Worm (Caenorhabditis elegans) whole organism, L4 larva: ENCODE data around the gene cox-10.

Experiments used
- D1046.2 ChIP-seq: fragments of 200-800 bp; sonication (Bioruptor generic); IDR thresholded peaks from 2 replicates; pipeline ENCODE4 v1.3.6; 2022; ENCODE audit warnings: missing genetic modification characterization, missing compliant biosample characterization
- F37D6.2 ChIP-seq: sonication (generic microtip); optimal IDR thresholded peaks from 2 replicates; lab custom pipeline; 2016; ENCODE audit warnings: mild to moderate bottlenecking, missing genetic modification characterization, missing compliant biosample characterization
- R02D3.7 ChIP-seq: fragments of 150-350 bp; sonication (generic microtip); optimal IDR thresholded peaks from 3 replicates; lab custom pipeline; 2014; ENCODE audit warnings: missing biosample characterization, missing genetic modification characterization
- T26A8.4 ChIP-seq: fragments of 200-800 bp; sonication (Bioruptor generic); IDR thresholded peaks from 2 replicates; pipeline ENCODE4 v1.3.6; 2022; ENCODE audit warnings: missing genetic modification characterization, missing compliant biosample characterization
- Y48G9A.11 ChIP-seq: fragments of 200-800 bp; sonication (Bioruptor generic); IDR thresholded peaks from 2 replicates; pipeline ENCODE4 v1.3.6; 2022; ENCODE audit warnings: missing genetic modification reagents, missing genetic modification characterization, missing compliant biosample characterization
- Y5F2A.4 ChIP-seq: fragments of 200-800 bp; sonication (Bioruptor generic); optimal IDR thresholded peaks from 2 replicates; lab custom pipeline; 2018; ENCODE audit warnings: mild to moderate bottlenecking, missing genetic modification characterization, missing compliant biosample characterization
- Y75B8A.6 ChIP-seq: fragments of 200-800 bp; sonication (Bioruptor generic); IDR thresholded peaks from 2 replicates; pipeline ENCODE4 v1.3.6; 2022; ENCODE audit warnings: missing genetic modification reagents, missing genetic modification characterization, missing compliant biosample characterization
- ZK546.5 ChIP-seq, 2 experiments: sonication (generic microtip); optimal IDR thresholded peaks; 2 replicates each; lab custom pipeline; 2017; ENCODE audit warnings: missing biosample characterization in 2 of 2, missing genetic modification characterization in 2 of 2
- aha-1 ChIP-seq: fragments of 150-350 bp; peaks from one replicate; lab custom pipeline; 2014; ENCODE audit warnings: missing biosample characterization, missing genetic modification characterization
- ama-1 ChIP-seq: fragments of 150-350 bp; optimal IDR thresholded peaks from 2 replicates; lab custom pipeline; 2014; ENCODE audit warnings: inconsistent platforms, mixed read lengths
- ceh-32 ChIP-seq: sonication (generic microtip); optimal IDR thresholded peaks from 2 replicates; lab custom pipeline; 2016; ENCODE audit warnings: mild to moderate bottlenecking, missing genetic modification characterization, missing compliant biosample characterization; ENCODE audit not compliant: poor library complexity
- ceh-44 ChIP-seq: fragments of 200-800 bp; sonication (Bioruptor generic); IDR thresholded peaks from 2 replicates; pipeline ENCODE4 v1.3.6; 2022; ENCODE audit warnings: missing genetic modification reagents, missing genetic modification characterization, missing compliant biosample characterization
- daf-12 ChIP-seq: fragments of 150-350 bp; optimal IDR thresholded peaks from 2 replicates; lab custom pipeline; 2014; ENCODE audit warnings: missing biosample characterization, missing genetic modification reagents, missing genetic modification characterization
- daf-8 ChIP-seq: fragments of 200-800 bp; sonication (Bioruptor generic); IDR thresholded peaks from 2 replicates; pipeline ENCODE4 v1.3.6; 2022; ENCODE audit warnings: missing genetic modification characterization, missing compliant biosample characterization
- dmd-6 ChIP-seq: fragments of 200-800 bp; sonication (Bioruptor generic); IDR thresholded peaks from 2 replicates; pipeline ENCODE4 v1.3.6; 2022; ENCODE audit warnings: missing genetic modification reagents, missing genetic modification characterization, missing compliant biosample characterization
- fkh-10 ChIP-seq: fragments of 150-350 bp; optimal IDR thresholded peaks from 2 replicates; lab custom pipeline; 2014; ENCODE audit warnings: missing biosample characterization, missing genetic modification reagents, missing genetic modification characterization
- gei-8 ChIP-seq: fragments of 200-800 bp; sonication (Bioruptor generic); optimal IDR thresholded peaks from 2 replicates; lab custom pipeline; 2018; ENCODE audit warnings: mild to moderate bottlenecking, missing genetic modification characterization, missing compliant biosample characterization
- hlh-11 ChIP-seq: fragments of 200-800 bp; sonication (Bioruptor generic); optimal IDR thresholded peaks from 2 replicates; lab custom pipeline; 2018; ENCODE audit warnings: mild to moderate bottlenecking, missing genetic modification characterization, missing compliant biosample characterization
- hlh-30 ChIP-seq: sonication (generic microtip); optimal IDR thresholded peaks from 2 replicates; lab custom pipeline; 2017; ENCODE audit warnings: antibody characterized with exemption, mild to moderate bottlenecking, missing genetic modification characterization, missing compliant biosample characterization; ENCODE audit not compliant: insufficient read depth
- hmg-1.1 ChIP-seq: fragments of 200-800 bp; sonication (Bioruptor generic); IDR thresholded peaks from 2 replicates; pipeline ENCODE4 v1.3.6; 2022; ENCODE audit warnings: missing genetic modification reagents, missing genetic modification characterization, missing compliant biosample characterization
- lin-13 ChIP-seq: fragments of 150-350 bp; optimal IDR thresholded peaks from 2 replicates; lab custom pipeline; 2014; ENCODE audit warnings: missing biosample characterization, missing genetic modification reagents, missing genetic modification characterization
- lin-15B ChIP-seq: fragments of 150-350 bp; sonication (generic microtip); optimal IDR thresholded peaks from 3 replicates; lab custom pipeline; 2014; ENCODE audit warnings: missing biosample characterization, missing genetic modification characterization
- lin-38 ChIP-seq: fragments of 200-800 bp; sonication (Bioruptor generic); IDR thresholded peaks from 2 replicates; pipeline ENCODE4 v1.3.6; 2022; ENCODE audit warnings: missing genetic modification reagents, missing genetic modification characterization, missing compliant biosample characterization
- lin-39 ChIP-seq: fragments of 150-350 bp; optimal IDR thresholded peaks from 2 replicates; lab custom pipeline; 2014; ENCODE audit warnings: missing biosample characterization, missing genetic modification reagents, missing genetic modification characterization
- madf-9 ChIP-seq: fragments of 200-800 bp; sonication (Bioruptor generic); conservative IDR thresholded peaks from 2 replicates; pipeline ENCODE4 v1.3.6; 2022; ENCODE audit warnings: missing genetic modification reagents, missing genetic modification characterization, missing compliant biosample characterization
- mdl-1 ChIP-seq, 2 experiments: fragments of 150-350 bp in 1 of 2; sonication (generic microtip) in 1 of 2; optimal IDR thresholded peaks; 2 replicates each; lab custom pipeline; 2014 to 2017; ENCODE audit warnings: missing biosample characterization in 2 of 2, missing genetic modification characterization in 2 of 2
- mes-2 ChIP-seq: sonication (generic microtip); optimal IDR thresholded peaks from 2 replicates; lab custom pipeline; 2016; ENCODE audit warnings: missing genotype, mild to moderate bottlenecking, missing genetic modification characterization, missing compliant biosample characterization; ENCODE audit not compliant: poor library complexity, severe bottlenecking
- mxl-2 ChIP-seq: fragments of 200-800 bp; sonication (Bioruptor generic); conservative IDR thresholded peaks from 2 replicates; pipeline ENCODE4 v1.3.6; 2022; ENCODE audit warnings: missing genetic modification reagents, missing genetic modification characterization, missing compliant biosample characterization
- nhr-237 ChIP-seq: sonication (generic microtip); optimal IDR thresholded peaks from 2 replicates; lab custom pipeline; 2017; ENCODE audit warnings: missing biosample characterization, missing genetic modification characterization
- nhr-41 ChIP-seq: fragments of 200-800 bp; sonication (Bioruptor generic); IDR thresholded peaks from 2 replicates; pipeline ENCODE4 v1.3.6; 2022; ENCODE audit warnings: missing genetic modification reagents, missing genetic modification characterization, missing compliant biosample characterization
- nhr-48 ChIP-seq: sonication (generic microtip); optimal IDR thresholded peaks from 2 replicates; lab custom pipeline; 2016; ENCODE audit warnings: mild to moderate bottlenecking, missing genetic modification characterization, missing compliant biosample characterization
- nhr-6 ChIP-seq: fragments of 150-350 bp; optimal IDR thresholded peaks from 2 replicates; lab custom pipeline; 2014; ENCODE audit warnings: missing biosample characterization, missing genetic modification characterization
- nhr-76 ChIP-seq: fragments of 150-350 bp; optimal IDR thresholded peaks from 2 replicates; lab custom pipeline; 2014; ENCODE audit warnings: missing biosample characterization, missing genetic modification characterization
- pha-4 ChIP-seq, 2 experiments: fragments of 150-350 bp in 1 of 2; fragments of 200-800 bp in 1 of 2; sonication (Bioruptor generic) in 1 of 2; IDR thresholded peaks in 1 of 2; optimal IDR thresholded peaks in 1 of 2; 2 replicates each; pipeline versions ENCODE4 v1.3.6 to Lab custom; 2014 to 2022; ENCODE audit warnings: missing genetic modification characterization in 2 of 2, missing genetic modification reagents in 2 of 2, missing biosample characterization in 1 of 2, missing compliant biosample characterization in 1 of 2
- php-3 ChIP-seq: fragments of 200-800 bp; sonication (Bioruptor generic); IDR thresholded peaks from 2 replicates; pipeline ENCODE4 v1.3.6; 2022; ENCODE audit warnings: missing genetic modification reagents, missing genetic modification characterization, missing compliant biosample characterization
- rbr-2 ChIP-seq: sonication (generic microtip); optimal IDR thresholded peaks from 2 replicates; lab custom pipeline; 2016; ENCODE audit warnings: missing genotype, missing genetic modification characterization, missing compliant biosample characterization
- sdz-12 ChIP-seq: fragments of 200-800 bp; sonication (Bioruptor generic); optimal IDR thresholded peaks from 2 replicates; lab custom pipeline; 2018; ENCODE audit warnings: mild to moderate bottlenecking, missing genetic modification characterization, missing compliant biosample characterization
- set-16 ChIP-seq: fragments of 200-800 bp; sonication (Bioruptor generic); IDR thresholded peaks from 2 replicates; pipeline ENCODE4 v1.3.6; 2022; ENCODE audit warnings: missing genetic modification reagents, missing genetic modification characterization, missing compliant biosample characterization
- snpc-1.2 ChIP-seq: fragments of 200-800 bp; sonication (Bioruptor generic); IDR thresholded peaks from 2 replicates; pipeline ENCODE4 v1.3.6; 2022; ENCODE audit warnings: missing genetic modification reagents, missing genetic modification characterization, missing compliant biosample characterization
- spr-1 ChIP-seq: sonication (generic microtip); optimal IDR thresholded peaks from 2 replicates; lab custom pipeline; 2016; ENCODE audit warnings: mild to moderate bottlenecking, missing genetic modification characterization, missing compliant biosample characterization
- spr-3 ChIP-seq: fragments of 200-800 bp; sonication (Bioruptor generic); optimal IDR thresholded peaks from 2 replicates; lab custom pipeline; 2018; ENCODE audit warnings: mild to moderate bottlenecking, missing genetic modification characterization, missing compliant biosample characterization
- tra-1 ChIP-seq: fragments of 200-800 bp; sonication (Bioruptor generic); IDR thresholded peaks from 2 replicates; pipeline ENCODE4 v1.3.6; 2022; ENCODE audit warnings: missing genetic modification reagents, missing genetic modification characterization, missing compliant biosample characterization
- zfp-3 ChIP-seq: fragments of 200-800 bp; sonication (Bioruptor generic); conservative IDR thresholded peaks from 2 replicates; pipeline ENCODE4 v1.3.6; 2022; ENCODE audit warnings: missing genetic modification reagents, missing genetic modification characterization, missing compliant biosample characterization
- zip-11 ChIP-seq: fragments of 200-800 bp; sonication (Bioruptor generic); IDR thresholded peaks from 2 replicates; pipeline ENCODE4 v1.3.6; 2022; ENCODE audit warnings: missing genetic modification characterization, missing compliant biosample characterization
- zip-2 ChIP-seq: fragments of 150-350 bp; optimal IDR thresholded peaks from 2 replicates; lab custom pipeline; 2014; ENCODE audit warnings: missing biosample characterization, missing genetic modification characterization

cox-10 gene

ce11 chrII:12665019-12665418 lies 14.7 kb upstream of the cox-10 start:
- TF ChIP-seq lin-15B: no peak
- no peak for TF ChIP-seq spr-1
- no peak for TF ChIP-seq hlh-11 (tag; lab: Kevin White, UChicago)
- no peak for TF ChIP-seq ZK546.5 (tag; optimal IDR thresholded peaks at IDR 0.05; lab: Kevin White, UChicago)
- TF ChIP-seq hmg-1.1: peak; percentile 63
- TF ChIP-seq F37D6.2 (tag; lab: Kevin White, UChicago): peak; percentile 30
- 0 out of 2 replicates have a peak, but pooled peaks have one; percentile 23 for TF ChIP-seq set-16 (GFP tag; lab: Robert Waterston, UW)
- TF ChIP-seq mdl-1 (tag; optimal IDR thresholded peaks at IDR 0.05; lab: Kevin White, UChicago): no peak
- 0 out of 2 replicates have a peak, but pooled peaks have one; percentile 5 for TF ChIP-seq D1046.2
- no peak for TF ChIP-seq Y75B8A.6
- no peak for TF ChIP-seq lin-38
- TF ChIP-seq R02D3.7 (tag; lab: Kevin White, UChicago): no peak

ce11 chrII:12666042-12666441 lies 13.7 kb upstream of the cox-10 start:
- TF ChIP-seq lin-13 (GFP tag; lab: Kevin White, UChicago) (peak; percentile 24), Y48G9A.11 (GFP tag; lab: Robert Waterston, UW) (0 out of 2 replicates have a peak, but pooled peaks have one; percentile 50), fkh-10 (GFP tag; lab: Kevin White, UChicago) (no peak), nhr-237 (tag; lab: Kevin White, UChicago) (no peak), nhr-76 (tag; lab: Kevin White, UChicago) (no peak), ceh-44 (no peak), zfp-3 (GFP tag; lab: Robert Waterston, UW) (no peak), lin-39 (tag; lab: Kevin White, UChicago) (no peak), ama-1 (no peak), T26A8.4 (GFP tag; lab: Robert Waterston, UW) (no peak), daf-12 (tag; lab: Kevin White, UChicago) (no peak), spr-1 (no peak), nhr-41 (no peak), madf-9 (GFP tag; lab: Robert Waterston, UW) (0 out of 2 replicates have a peak, but pooled peaks have one; percentile 24), dmd-6 (GFP tag; lab: Robert Waterston, UW) (no peak), nhr-6 (tag; lab: Kevin White, UChicago) (no peak), zip-11 (GFP tag; lab: Robert Waterston, UW) (no peak), Y75B8A.6 (no peak), spr-3 (GFP tag; lab: Kevin White, UChicago) (no peak), php-3 (GFP tag; lab: Robert Waterston, UW) (no peak), nhr-48 (tag; lab: Kevin White, UChicago) (no peak), mes-2 (tag; lab: Kevin White, UChicago) (no peak), set-16 (GFP tag; lab: Robert Waterston, UW) (peak; percentile 52; the same call in 1 of the 2 replicates), sdz-12 (GFP tag; lab: Kevin White, UChicago) (no peak), hlh-11 (tag; lab: Kevin White, UChicago) (no peak), ceh-32 (no peak), mxl-2 (GFP tag; lab: Robert Waterston, UW) (no peak), mdl-1 (tag; optimal IDR thresholded peaks at IDR 0.05; lab: Kevin White, UChicago) (no peak), pha-4 (GFP tag; IDR thresholded peaks at IDR 0.05; lab: Robert Waterston, UW) (no peak), pha-4 (tag; optimal IDR thresholded peaks at IDR 0.05; lab: Kevin White, UChicago) (no peak), gei-8 (GFP tag; lab: Kevin White, UChicago) (no peak), aha-1 (peak; percentile 62), hlh-30 (tag; lab: Kevin White, UChicago) (no peak), ZK546.5 (tag; optimal IDR thresholded peaks at IDR 0.05; lab: Kevin White, UChicago) (no peak), snpc-1.2 (GFP tag; lab: Robert Waterston, UW) (no peak), zip-2 (no peak), tra-1 (peak; percentile 91), rbr-2 (no peak), daf-8 (no peak), Y5F2A.4 (GFP tag; lab: Kevin White, UChicago) (no peak)
- TF ChIP-seq, all 104 proteins: peak for 6
